Worm (Caenorhabditis elegans) whole organism, midembryonic: ENCODE data around the gene irld-9.
A peak's percentile ranks its signal among the peaks of the same experiment; 100 is the strongest.

Experiments
- T22C8.4 ChIP-seq: fragments of 200-800 bp; sonication (Bioruptor generic); IDR thresholded peaks from 2 replicates; pipeline ENCODE4 v1.3.6; 2022; ENCODE audit warnings: missing genetic modification characterization, missing compliant biosample characterization
- cog-1 ChIP-seq: sonication (generic microtip); optimal IDR thresholded peaks from 2 replicates; lab custom pipeline; 2016; ENCODE audit warnings: missing genetic modification characterization, missing compliant biosample characterization
- flt-1 ChIP-seq: fragments of 200-800 bp; sonication (Bioruptor generic); IDR thresholded peaks from 2 replicates; pipeline ENCODE4 v1.3.6; 2022; ENCODE audit warnings: missing genetic modification characterization, missing compliant biosample characterization
- klf-2 ChIP-seq: fragments of 200-800 bp; sonication (Bioruptor generic); conservative IDR thresholded peaks from 2 replicates; pipeline ENCODE4 v1.3.6; 2022; ENCODE audit warnings: missing genetic modification reagents, missing genetic modification characterization, missing compliant biosample characterization
- med-1 ChIP-seq: sonication (generic microtip); optimal IDR thresholded peaks from 2 replicates; lab custom pipeline; 2017; ENCODE audit warnings: missing genetic modification characterization, mild to moderate bottlenecking, missing compliant biosample characterization, antibody characterized with exemption, missing genetic modification reagents; ENCODE audit not compliant: insufficient read depth
- ref-1 ChIP-seq: fragments of 200-800 bp; sonication (Bioruptor generic); conservative IDR thresholded peaks from 2 replicates; pipeline ENCODE4 v1.3.6; 2022; ENCODE audit warnings: missing genetic modification reagents, missing genetic modification characterization, missing compliant biosample characterization
- tab-1 ChIP-seq: fragments of 200-800 bp; sonication (Bioruptor generic); IDR thresholded peaks from 2 replicates; pipeline ENCODE4 v1.3.6; 2022; ENCODE audit warnings: missing genetic modification characterization, missing compliant biosample characterization
- ztf-23 ChIP-seq: fragments of 200-800 bp; sonication (Bioruptor generic); IDR thresholded peaks from 2 replicates; pipeline ENCODE4 v1.3.6; 2022; ENCODE audit warnings: missing genetic modification reagents, missing genetic modification characterization, missing compliant biosample characterization
- ztf-29 ChIP-seq: fragments of 200-800 bp; sonication (Bioruptor generic); IDR thresholded peaks from 2 replicates; pipeline ENCODE4 v1.3.6; 2022; ENCODE audit warnings: missing genetic modification reagents, missing genetic modification characterization, missing compliant biosample characterization

irld-9 gene

ce11 chrII:1741248-1741647, 2.5 kb upstream of the irld-9 start, which contains the start of gene K07G6.1:
K07G6.1 (plus strand) TSS chrII:1741548.
- no peak for TF ChIP-seq tab-1 (GFP tag; lab: Robert Waterston, UW)
- no peak for TF ChIP-seq med-1 (GFP tag; lab: Kevin White, UChicago)
- no peak for TF ChIP-seq cog-1 (tag; lab: Kevin White, UChicago)
- no peak for TF ChIP-seq klf-2
- no peak for TF ChIP-seq flt-1 (GFP tag; lab: Robert Waterston, UW)
- no peak for TF ChIP-seq ztf-23 (GFP tag; lab: Robert Waterston, UW)
- no peak for TF ChIP-seq ref-1 (GFP tag; lab: Robert Waterston, UW)
- TF ChIP-seq T22C8.4 (GFP tag; lab: Robert Waterston, UW), result no peak
- TF ChIP-seq ztf-29 (GFP tag; lab: Robert Waterston, UW), result no peak

DNA sequence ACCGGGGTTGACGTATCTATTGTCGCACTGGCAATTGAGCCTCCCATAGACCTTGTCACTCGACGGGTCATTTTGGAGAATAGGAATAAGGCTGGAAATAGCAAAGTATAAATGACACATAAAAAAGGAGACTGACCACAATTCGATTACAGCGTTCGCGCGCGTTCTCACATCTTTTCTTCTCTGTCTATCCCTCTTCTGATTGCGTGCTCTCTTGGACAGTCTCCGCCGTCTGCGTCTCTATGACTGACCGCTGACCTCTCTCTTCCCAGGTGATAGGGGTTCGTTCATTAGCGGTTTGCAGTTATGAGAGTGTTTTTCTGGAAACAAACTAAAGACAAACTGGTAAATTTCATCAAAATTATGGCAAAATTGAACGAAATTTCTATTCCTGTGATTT, 2.4 kb downstream of the irld-9 start, which contains the start of gene ceh-83:
ceh-83 (minus strand) TSS at position 181 of the 400 bp plus-strand sequence.
- TF ChIP-seq ztf-23 (GFP tag; lab: Robert Waterston, UW) (no peak), flt-1 (GFP tag; lab: Robert Waterston, UW) (no peak), ref-1 (GFP tag; lab: Robert Waterston, UW) (no peak), med-1 (GFP tag; lab: Kevin White, UChicago) (no peak), T22C8.4 (GFP tag; lab: Robert Waterston, UW) (no peak), ztf-29 (GFP tag; lab: Robert Waterston, UW) (no peak), klf-2 (no peak), cog-1 (tag; lab: Kevin White, UChicago) (no peak), tab-1 (GFP tag; lab: Robert Waterston, UW) (no peak)

DNA sequence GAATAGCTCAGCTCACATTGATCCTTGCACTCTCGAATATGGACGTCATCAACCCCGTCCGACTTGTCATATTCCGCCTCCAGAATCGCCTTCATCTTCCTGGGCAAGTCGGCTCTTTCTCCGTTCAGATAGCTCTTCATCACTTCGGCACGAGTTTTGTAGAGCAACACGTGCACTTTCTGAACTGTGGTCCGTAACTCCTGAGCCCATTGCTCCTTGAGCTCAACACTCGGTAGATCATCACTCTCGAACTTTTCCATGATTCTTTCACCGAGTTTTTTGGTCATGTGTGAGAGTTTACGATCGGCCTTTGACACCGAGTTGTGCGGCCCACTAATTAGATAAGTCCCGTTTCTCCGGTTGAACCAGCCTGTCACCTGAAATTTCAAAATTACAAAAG, 3.6 kb downstream of the irld-9 start:
- no peak for TF ChIP-seq T22C8.4 (GFP tag; lab: Robert Waterston, UW)
- TF ChIP-seq ref-1 (GFP tag; lab: Robert Waterston, UW), result no peak
- no peak for TF ChIP-seq flt-1 (GFP tag; lab: Robert Waterston, UW)
- no peak for TF ChIP-seq tab-1 (GFP tag; lab: Robert Waterston, UW)
- no peak for TF ChIP-seq ztf-29 (GFP tag; lab: Robert Waterston, UW)
- no peak for TF ChIP-seq ztf-23 (GFP tag; lab: Robert Waterston, UW)
- no peak for TF ChIP-seq klf-2
- no peak for TF ChIP-seq cog-1 (tag; lab: Kevin White, UChicago)

DNA sequence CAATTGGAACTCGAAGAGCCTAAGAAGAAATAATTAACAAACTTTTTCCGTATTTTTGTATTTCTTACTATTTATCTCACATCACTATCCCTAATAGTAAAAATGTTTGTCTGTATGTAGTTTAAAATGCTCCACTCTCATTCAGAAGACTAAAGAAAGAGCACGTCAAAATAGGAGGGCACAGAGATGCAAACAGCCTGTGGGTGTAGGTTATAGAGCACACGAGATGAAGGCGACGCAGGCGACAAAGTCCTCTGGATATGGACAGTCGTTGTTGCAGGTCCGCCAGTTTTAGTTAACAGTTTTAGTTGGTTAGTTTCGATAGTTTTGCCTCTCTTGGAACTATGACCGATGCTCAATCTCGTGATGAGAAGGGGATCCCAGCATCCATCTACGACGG, 6.8 kb downstream of the irld-9 start, which contains the start of gene ceh-82:
ceh-82 (plus strand) TSS at position 301 of the 400 bp plus-strand sequence.
- no peak for TF ChIP-seq ref-1 (GFP tag; lab: Robert Waterston, UW)

DNA sequence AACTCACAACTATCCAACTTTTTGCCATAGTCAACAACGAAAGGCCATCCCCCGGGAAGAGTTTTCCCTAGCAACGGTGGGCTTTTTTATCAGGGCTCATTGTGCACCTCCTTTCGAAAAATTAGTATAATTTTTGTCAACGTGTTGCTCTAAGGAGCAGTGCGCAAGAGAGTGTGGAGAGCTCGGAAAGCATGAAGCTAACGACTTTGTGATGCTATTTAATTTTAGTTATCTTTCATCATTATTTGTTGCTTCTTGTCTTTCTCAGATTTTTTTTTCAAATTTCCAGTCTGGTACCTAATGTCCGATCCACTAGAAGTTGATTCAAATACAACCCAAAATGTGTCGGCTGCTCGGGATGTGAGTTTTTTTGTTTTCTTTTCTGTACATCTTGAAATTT, 8.6 kb downstream of the irld-9 start, which contains the start of gene ceh-81:
ceh-81 (plus strand) TSS at position 301 of the 400 bp plus-strand sequence.
- TF ChIP-seq tab-1 (GFP tag; lab: Robert Waterston, UW), result no peak
- no peak for TF ChIP-seq ztf-29 (GFP tag; lab: Robert Waterston, UW)
- TF ChIP-seq klf-2, result no peak
- TF ChIP-seq med-1 (GFP tag; lab: Kevin White, UChicago), result no peak
- TF ChIP-seq cog-1 (tag; lab: Kevin White, UChicago), result no peak
- no peak for TF ChIP-seq ref-1 (GFP tag; lab: Robert Waterston, UW)
- no peak for TF ChIP-seq flt-1 (GFP tag; lab: Robert Waterston, UW)
- TF ChIP-seq T22C8.4 (GFP tag; lab: Robert Waterston, UW), result no peak
- no peak for TF ChIP-seq ztf-23 (GFP tag; lab: Robert Waterston, UW)

ce11 chrII:1728253-1728652, 10.5 kb downstream of the irld-9 start, which contains the start of gene btb-9:
btb-9 (plus strand) TSS chrII:1728506.
- no peak for TF ChIP-seq flt-1 (GFP tag; lab: Robert Waterston, UW)
- no peak for TF ChIP-seq ztf-23 (GFP tag; lab: Robert Waterston, UW)
- no peak for TF ChIP-seq tab-1 (GFP tag; lab: Robert Waterston, UW)
- TF ChIP-seq cog-1 (tag; lab: Kevin White, UChicago), result no peak
- no peak for TF ChIP-seq klf-2
- TF ChIP-seq ztf-29 (GFP tag; lab: Robert Waterston, UW), result no peak

DNA sequence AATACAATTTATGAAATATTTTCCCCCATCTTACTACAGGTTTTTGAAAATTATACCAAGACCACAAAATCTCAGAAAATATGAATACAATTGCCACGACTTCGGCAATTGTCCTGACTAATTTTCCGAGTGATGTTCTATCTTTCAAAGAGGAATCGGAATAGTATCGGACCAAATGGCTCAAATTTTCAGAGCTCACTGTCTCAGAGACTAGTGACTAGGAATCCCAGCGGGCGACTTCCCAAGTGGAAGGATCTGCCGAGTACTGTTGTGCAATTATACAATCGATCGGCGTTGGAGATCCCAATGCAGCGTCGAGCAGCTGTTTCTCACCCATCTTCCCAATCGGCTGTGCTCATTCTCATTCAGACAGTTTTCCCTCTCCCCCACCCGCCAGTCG, 13.0 kb downstream of the irld-9 start, which contains the start of gene F45C12.17:
F45C12.17 (plus strand) TSS at position 377 of the 400 bp plus-strand sequence.
- TF ChIP-seq ztf-23 (GFP tag; lab: Robert Waterston, UW) (no peak), flt-1 (GFP tag; lab: Robert Waterston, UW) (0 out of 2 replicates have a peak, but pooled peaks have one; percentile 21)

- no peak for TF ChIP-seq cog-1 (tag; lab: Kevin White, UChicago)
- TF ChIP-seq T22C8.4 (GFP tag; lab: Robert Waterston, UW), result no peak
- TF ChIP-seq ztf-29 (GFP tag; lab: Robert Waterston, UW), result no peak
- no peak for TF ChIP-seq klf-2
- no peak for TF ChIP-seq flt-1 (GFP tag; lab: Robert Waterston, UW)
- no peak for TF ChIP-seq tab-1 (GFP tag; lab: Robert Waterston, UW)
- no peak for TF ChIP-seq med-1 (GFP tag; lab: Kevin White, UChicago)
- no peak for TF ChIP-seq ztf-23 (GFP tag; lab: Robert Waterston, UW)
These were observed 14.4 kb downstream of the irld-9 start, which contains the start of gene fbxb-11 for ce11 chrII:1724314-1724713. fbxb-11 (plus strand) TSS chrII:1724614.

DNA sequence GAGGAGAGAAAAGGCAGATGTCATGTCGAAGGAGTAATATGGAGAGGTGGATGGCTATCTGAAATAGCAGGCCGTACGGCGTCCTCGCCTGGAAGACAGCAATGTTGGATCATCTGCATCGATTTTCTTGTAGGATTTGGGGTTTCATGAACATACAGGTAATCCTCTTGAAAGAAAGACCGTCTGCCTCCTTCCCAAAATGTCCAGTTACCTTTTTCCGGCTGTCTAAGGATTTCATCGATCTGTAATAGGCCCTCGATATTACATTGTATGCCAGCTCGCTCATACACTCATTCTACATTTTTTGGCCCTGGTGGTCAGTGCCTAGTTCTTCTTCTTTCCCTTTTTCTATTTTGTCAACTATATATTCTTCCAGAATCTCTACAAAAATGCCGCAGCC, 16.4 kb downstream of the irld-9 start, which contains the start of the genes fbxb-5 and btb-8:
fbxb-5 (minus strand) TSS at position 101 of the 400 bp plus-strand sequence.
btb-8 (plus strand) TSS at position 377 of the 400 bp plus-strand sequence.
- TF ChIP-seq klf-2 (no peak), flt-1 (GFP tag; lab: Robert Waterston, UW) (no peak), T22C8.4 (GFP tag; lab: Robert Waterston, UW) (no peak), ztf-23 (GFP tag; lab: Robert Waterston, UW) (no peak), ztf-29 (GFP tag; lab: Robert Waterston, UW) (no peak), cog-1 (tag; lab: Kevin White, UChicago) (no peak), med-1 (GFP tag; lab: Kevin White, UChicago) (no peak), ref-1 (GFP tag; lab: Robert Waterston, UW) (no peak), tab-1 (GFP tag; lab: Robert Waterston, UW) (no peak)
